Fruit fly (Drosophila melanogaster) whole organism: ENCODE measurements around the gene heca.

Experiments
- CG8478 ChIP-seq: fragments of >200 bp; optimal IDR thresholded peaks from 2 replicates; lab custom pipeline; 2018; ENCODE audit warnings: inconsistent platforms
- Dll ChIP-seq: fragments of >200 bp; optimal IDR thresholded peaks from 2 replicates; lab custom pipeline; 2017
- EcR ChIP-seq, 2 experiments: fragments of >200 bp; optimal IDR thresholded peaks; 2 replicates each; lab custom pipeline; 2017; ENCODE audit warnings: missing biosample characterization in 2 of 2, missing genetic modification characterization in 2 of 2, missing genetic modification reagents in 2 of 2
- pan ChIP-seq: fragments of >200 bp; optimal IDR thresholded peaks from 2 replicates; lab custom pipeline; 2017
- psq ChIP-seq: fragments of >200 bp; optimal IDR thresholded peaks from 2 replicates; lab custom pipeline; 2017
- usp ChIP-seq: fragments of >200 bp; optimal IDR thresholded peaks from 2 replicates; lab custom pipeline; 2017; ENCODE audit warnings: missing biosample characterization, missing genetic modification characterization, mixed read lengths

heca gene

dm6 chr3R:30393909-30394308, 116.2 kb downstream of the heca start:
- TF ChIP-seq usp (GFP tag; lab: Kevin White, UChicago) (no peak), EcR (GFP tag; optimal IDR thresholded peaks at IDR 0.05; lab: Kevin White, UChicago) (no peak), pan (lab: Kevin White, UChicago) (no peak), psq (lab: Kevin White, UChicago) (no peak), CG8478 (lab: Kevin White, UChicago) (no peak)

dm6 chr3R:30406482-30406881, 128.8 kb downstream of the heca start:
- TF ChIP-seq Dll (lab: Kevin White, UChicago), result no peak
- TF ChIP-seq EcR (GFP tag; optimal IDR thresholded peaks at IDR 0.05; lab: Kevin White, UChicago), result no peak
- TF ChIP-seq pan (lab: Kevin White, UChicago), result no peak
- TF ChIP-seq CG8478 (lab: Kevin White, UChicago), result no peak
- TF ChIP-seq usp (GFP tag; lab: Kevin White, UChicago), result no peak
- TF ChIP-seq psq (lab: Kevin White, UChicago), result no peak

dm6 chr3R:30413795-30414194, 136.1 kb downstream of the heca start:
- TF ChIP-seq psq (lab: Kevin White, UChicago) (no peak), Dll (lab: Kevin White, UChicago) (no peak), CG8478 (lab: Kevin White, UChicago) (no peak), EcR (GFP tag; optimal IDR thresholded peaks at IDR 0.05; lab: Kevin White, UChicago) (no peak), usp (GFP tag; lab: Kevin White, UChicago) (no peak), pan (lab: Kevin White, UChicago) (no peak)

dm6 chr3R:30416765-30417274, 139.1 kb downstream of the heca start:
- TF ChIP-seq CG8478 (lab: Kevin White, UChicago) (no peak), EcR (GFP tag; optimal IDR thresholded peaks at IDR 0.05; lab: Kevin White, UChicago) (no peak)

dm6 chr3R:30419216-30419615, 141.5 kb downstream of the heca start:
- no peak for TF ChIP-seq CG8478 (lab: Kevin White, UChicago)
- no peak for TF ChIP-seq usp (GFP tag; lab: Kevin White, UChicago)
- no peak for TF ChIP-seq Dll (lab: Kevin White, UChicago)
- no peak for TF ChIP-seq EcR (GFP tag; optimal IDR thresholded peaks at IDR 0.05; lab: Kevin White, UChicago)
- TF ChIP-seq psq (lab: Kevin White, UChicago), result no peak
- no peak for TF ChIP-seq pan (lab: Kevin White, UChicago)
